Worm (Caenorhabditis elegans): ENCODE results near the gene mlcd-1.

- TF ChIP-seq hlh-15 (tag; optimal IDR thresholded peaks at IDR 0.05) (no peak), syd-9 (tag; optimal IDR thresholded peaks at IDR 0.05) (no peak)
Measured at ce11 chrIII:4581495-4581894, 13.6 kb upstream of the mlcd-1 start, which contains the start of gene F35G12.12.
